Worm (Caenorhabditis elegans) whole organism, late embryonic: ENCODE results near the gene frpr-21.

ENCODE experiments used
- K02D7.2 ChIP-seq: sonication (generic microtip); optimal IDR thresholded peaks from 2 replicates; lab custom pipeline; 2017; ENCODE audit warnings: mild to moderate bottlenecking, missing genetic modification characterization, missing compliant biosample characterization
- T23F11.4 ChIP-seq: fragments of 200-800 bp; sonication (Bioruptor generic); optimal IDR thresholded peaks from 2 replicates; lab custom pipeline; 2018; ENCODE audit warnings: mild to moderate bottlenecking, missing genetic modification characterization, missing compliant biosample characterization
- ahr-1 ChIP-seq: sonication (generic microtip); optimal IDR thresholded peaks from 2 replicates; lab custom pipeline; 2016; ENCODE audit warnings: missing genetic modification characterization, missing compliant biosample characterization
- ceh-19 ChIP-seq: fragments of 200-800 bp; sonication (Bioruptor generic); optimal IDR thresholded peaks from 2 replicates; lab custom pipeline; 2018; ENCODE audit warnings: mild to moderate bottlenecking, missing genetic modification characterization, missing compliant biosample characterization
- ceh-22 ChIP-seq: sonication (generic microtip); optimal IDR thresholded peaks from 2 replicates; lab custom pipeline; 2017; ENCODE audit warnings: missing biosample characterization, missing genetic modification characterization
- ceh-30 ChIP-seq: fragments of 150-350 bp; optimal IDR thresholded peaks from 2 replicates; lab custom pipeline; 2014; ENCODE audit warnings: missing biosample characterization, missing genetic modification characterization
- ceh-31 ChIP-seq: sonication (generic microtip); optimal IDR thresholded peaks from 2 replicates; lab custom pipeline; 2016; ENCODE audit warnings: missing genetic modification characterization, missing compliant biosample characterization
- ceh-45 ChIP-seq: fragments of 200-800 bp; sonication (Bioruptor generic); IDR thresholded peaks from 2 replicates; pipeline ENCODE4 v1.3.6; 2022; ENCODE audit warnings: missing genetic modification reagents, missing genetic modification characterization, missing compliant biosample characterization
- ceh-6 ChIP-seq: fragments of 200-800 bp; sonication (Bioruptor generic); optimal IDR thresholded peaks from 2 replicates; lab custom pipeline; 2018; ENCODE audit warnings: mild to moderate bottlenecking, missing genetic modification characterization, missing compliant biosample characterization
- dve-1 ChIP-seq: sonication (generic microtip); optimal IDR thresholded peaks from 2 replicates; lab custom pipeline; 2017; ENCODE audit warnings: antibody characterized with exemption, mild to moderate bottlenecking, missing genetic modification characterization, missing compliant biosample characterization
- elt-2 ChIP-seq: sonication (generic microtip); optimal IDR thresholded peaks from 2 replicates; lab custom pipeline; 2016; ENCODE audit warnings: missing genetic modification reagents, missing genetic modification characterization, missing compliant biosample characterization
- ets-4 ChIP-seq: sonication (generic microtip); optimal IDR thresholded peaks from 2 replicates; lab custom pipeline; 2016; ENCODE audit warnings: missing genetic modification characterization, missing compliant biosample characterization
- fax-1 ChIP-seq: sonication (generic microtip); optimal IDR thresholded peaks from 2 replicates; lab custom pipeline; 2016; ENCODE audit warnings: missing genotype, missing genetic modification characterization, missing compliant biosample characterization
- gmeb-2 ChIP-seq: sonication (generic microtip); optimal IDR thresholded peaks from 2 replicates; lab custom pipeline; 2016; ENCODE audit warnings: missing genetic modification characterization, inconsistent platforms, missing compliant biosample characterization
- hlh-13 ChIP-seq: fragments of 200-800 bp; sonication (Bioruptor generic); optimal IDR thresholded peaks from 2 replicates; lab custom pipeline; 2018; ENCODE audit warnings: mild to moderate bottlenecking, missing genetic modification characterization, missing compliant biosample characterization
- hlh-15 ChIP-seq: sonication (generic microtip); optimal IDR thresholded peaks from 2 replicates; lab custom pipeline; 2016; ENCODE audit warnings: missing genetic modification characterization, missing compliant biosample characterization
- hlh-30 ChIP-seq: sonication (generic microtip); optimal IDR thresholded peaks from 2 replicates; lab custom pipeline; 2017; ENCODE audit warnings: antibody characterized with exemption, missing genetic modification characterization, missing compliant biosample characterization; ENCODE audit not compliant: insufficient read depth
- lin-11 ChIP-seq: fragments of 200-800 bp; sonication (Bioruptor generic); optimal IDR thresholded peaks from 2 replicates; lab custom pipeline; 2018; ENCODE audit warnings: mild to moderate bottlenecking, missing genetic modification characterization, missing compliant biosample characterization
- nhr-11 ChIP-seq: fragments of 150-350 bp; optimal IDR thresholded peaks from 2 replicates; lab custom pipeline; 2014; ENCODE audit warnings: missing biosample characterization, missing genetic modification characterization
- pag-3 ChIP-seq: sonication (generic microtip); optimal IDR thresholded peaks from 2 replicates; lab custom pipeline; 2016; ENCODE audit warnings: missing compliant biosample characterization, missing genetic modification characterization, borderline replicate concordance
- pat-9 ChIP-seq: fragments of 200-800 bp; sonication (Bioruptor generic); optimal IDR thresholded peaks from 2 replicates; lab custom pipeline; 2018; ENCODE audit warnings: mild to moderate bottlenecking, missing genetic modification characterization, moderate library complexity, missing compliant biosample characterization
- pax-1 ChIP-seq: fragments of 150-350 bp; optimal IDR thresholded peaks from 2 replicates; lab custom pipeline; 2014; ENCODE audit warnings: missing biosample characterization, missing genetic modification characterization
- ref-2 ChIP-seq: sonication (generic microtip); optimal IDR thresholded peaks from 2 replicates; lab custom pipeline; 2016; ENCODE audit warnings: missing genetic modification characterization, missing compliant biosample characterization
- sdc-2 ChIP-seq: sonication (generic microtip); optimal IDR thresholded peaks from 2 replicates; lab custom pipeline; 2016; ENCODE audit warnings: missing genotype, missing genetic modification characterization, missing compliant biosample characterization
- sox-2 ChIP-seq: fragments of 200-800 bp; sonication (Bioruptor generic); IDR thresholded peaks from 2 replicates; pipeline ENCODE4 v1.3.6; 2022; ENCODE audit warnings: missing genetic modification reagents, missing genetic modification characterization, missing compliant biosample characterization
- syd-9 ChIP-seq: sonication (generic microtip); optimal IDR thresholded peaks from 2 replicates; lab custom pipeline; 2016; ENCODE audit warnings: mild to moderate bottlenecking, missing genetic modification characterization, moderate library complexity, missing compliant biosample characterization
- tbx-2 ChIP-seq: sonication (generic microtip); optimal IDR thresholded peaks from 2 replicates; lab custom pipeline; 2016; ENCODE audit warnings: missing genetic modification characterization, missing compliant biosample characterization
- ttx-3 ChIP-seq: sonication (generic microtip); optimal IDR thresholded peaks from 2 replicates; lab custom pipeline; 2016; ENCODE audit warnings: missing genetic modification reagents, missing genetic modification characterization, missing compliant biosample characterization
- unc-3 ChIP-seq, 2 experiments: fragments of 200-800 bp in 1 of 2; sonication (Bioruptor generic) in 1 of 2; sonication (generic microtip) in 1 of 2; conservative IDR thresholded peaks in 1 of 2; optimal IDR thresholded peaks in 1 of 2; 2 replicates each; pipeline versions ENCODE4 v1.3.6 to Lab custom; 2016 to 2022; ENCODE audit warnings: missing compliant biosample characterization in 2 of 2, missing genetic modification characterization in 2 of 2, missing genetic modification reagents in 1 of 2
- unc-55 ChIP-seq: sonication (generic microtip); optimal IDR thresholded peaks from 2 replicates; lab custom pipeline; 2017; ENCODE audit warnings: missing biosample characterization, missing genetic modification reagents, missing genetic modification characterization
- unc-86 ChIP-seq: sonication (generic microtip); optimal IDR thresholded peaks from 2 replicates; lab custom pipeline; 2016; ENCODE audit warnings: missing genetic modification characterization, missing compliant biosample characterization
- zip-5 ChIP-seq: sonication (generic microtip); optimal IDR thresholded peaks from 2 replicates; lab custom pipeline; 2016; ENCODE audit warnings: missing genetic modification characterization, missing compliant biosample characterization
- ztf-16 ChIP-seq: sonication (generic microtip); optimal IDR thresholded peaks from 2 replicates; lab custom pipeline; 2017; ENCODE audit warnings: missing genetic modification characterization, missing compliant biosample characterization

frpr-21 gene

ce11 chrII:10390854-10391253 is 31.0 kb downstream of the frpr-21 start, which contains the start of the genes T09F3.2 and T09F3.7:
TSS of gene T09F3.2 (plus strand) at chrII:10391154.
TSS of gene T09F3.7 (plus strand) at chrII:10391168.
- TF ChIP-seq ttx-3 (tag; lab: Kevin White, UChicago) = no peak
- TF ChIP-seq nhr-11 (tag; lab: Kevin White, UChicago) = no peak
- TF ChIP-seq ceh-30 (tag; lab: Kevin White, UChicago) = no peak
- TF ChIP-seq pag-3 (tag; lab: Kevin White, UChicago) = no peak
- no peak for TF ChIP-seq pat-9 (tag; lab: Kevin White, UChicago)
- no peak for TF ChIP-seq K02D7.2 (tag; lab: Kevin White, UChicago)
- TF ChIP-seq T23F11.4 (GFP tag; lab: Kevin White, UChicago) = no peak
- no peak for TF ChIP-seq ceh-45
- TF ChIP-seq sdc-2 (tag; lab: Kevin White, UChicago) = no peak
- TF ChIP-seq hlh-30 (tag; lab: Kevin White, UChicago) = no peak
- no peak for TF ChIP-seq ceh-31 (tag; lab: Kevin White, UChicago)
- TF ChIP-seq sox-2 (GFP tag; lab: Robert Waterston, UW) = no peak
- TF ChIP-seq unc-3 (GFP tag; conservative IDR thresholded peaks at IDR 0.05; lab: Robert Waterston, UW) = no peak
- TF ChIP-seq unc-3 (tag; optimal IDR thresholded peaks at IDR 0.05; lab: Kevin White, UChicago) = no peak
- no peak for TF ChIP-seq zip-5 (tag; lab: Kevin White, UChicago)
- no peak for TF ChIP-seq dve-1 (tag; lab: Kevin White, UChicago)
- no peak for TF ChIP-seq hlh-15
- TF ChIP-seq pax-1 (tag; lab: Kevin White, UChicago) = no peak

DNA sequence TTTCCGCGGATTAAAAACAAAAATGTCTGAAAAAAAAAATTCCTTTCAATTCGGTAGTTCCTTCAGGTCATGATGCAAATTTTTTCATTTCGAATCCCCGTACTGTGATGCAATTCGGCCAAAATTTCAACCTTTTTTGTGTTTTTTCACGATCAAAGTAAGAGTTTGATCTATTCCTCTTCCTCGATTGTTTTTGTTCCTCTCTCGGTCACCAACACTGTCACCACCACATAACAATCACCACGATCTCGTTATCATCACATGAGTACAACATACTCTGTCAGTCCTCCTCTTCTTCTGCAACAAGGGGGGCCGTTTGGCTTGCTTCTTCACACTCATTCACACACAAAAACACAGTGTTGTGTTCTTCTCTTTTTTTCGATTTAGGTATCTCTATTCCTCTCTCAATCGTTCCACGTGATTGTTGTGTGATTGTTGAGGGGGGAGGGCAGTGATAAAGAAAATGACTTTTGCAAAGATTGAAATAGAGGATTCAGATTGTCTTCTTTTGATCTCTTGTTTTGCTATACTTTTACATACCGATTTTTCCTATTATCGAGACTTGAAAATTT is 31.5 kb downstream of the frpr-21 start:
- TF ChIP-seq ref-2 (tag; lab: Kevin White, UChicago) (no peak), syd-9 (tag; lab: Kevin White, UChicago) (no peak), elt-2 (tag; lab: Kevin White, UChicago) (peak; percentile 1), unc-86 (tag; lab: Kevin White, UChicago) (no peak), ceh-6 (no peak), ets-4 (tag; lab: Kevin White, UChicago) (no peak)

DNA sequence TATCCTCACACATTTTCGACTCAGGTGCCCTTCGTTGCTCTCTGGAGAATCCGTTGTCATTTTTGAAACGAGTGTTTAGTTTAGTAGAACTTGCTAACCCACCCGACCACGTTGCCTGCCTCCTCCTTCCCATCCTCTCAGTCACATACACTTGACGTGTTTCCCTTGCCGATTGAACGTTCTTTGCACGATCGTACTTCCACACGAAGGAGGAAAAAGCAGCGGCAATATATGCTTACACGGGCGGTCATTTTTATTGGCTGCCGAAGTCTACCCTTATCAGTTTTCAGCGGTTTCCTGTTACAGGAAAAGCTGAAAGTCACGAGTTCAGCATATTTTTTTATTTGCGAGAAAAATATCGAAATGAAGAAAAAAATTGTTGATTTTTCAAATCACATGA is 32.1 kb downstream of the frpr-21 start:
- TF ChIP-seq ttx-3 (tag; lab: Kevin White, UChicago) (no peak), tbx-2 (tag; lab: Kevin White, UChicago) (peak; percentile 9)
- TF ChIP-seq, all 69 proteins: peak for 1

DNA sequence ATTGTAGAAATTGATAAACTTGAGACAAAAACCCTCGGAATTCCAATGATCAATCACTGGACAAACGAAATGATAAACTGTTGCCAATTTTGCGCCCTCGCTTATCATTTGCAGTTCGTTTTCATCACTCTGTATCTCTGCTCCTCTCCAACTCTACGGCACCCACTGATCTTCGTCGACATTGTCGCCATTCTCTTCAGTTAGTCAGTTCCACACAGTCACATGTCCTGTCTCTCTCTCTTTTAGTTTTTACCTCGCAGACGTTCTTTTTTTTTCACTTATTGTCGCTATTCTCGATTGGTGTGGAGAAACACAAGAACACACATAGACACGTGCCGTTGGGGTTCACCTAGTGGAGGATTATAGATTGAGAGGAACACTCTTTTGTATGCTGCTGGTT is 32.8 kb downstream of the frpr-21 start:
- TF ChIP-seq fax-1 (no peak), ceh-19 (GFP tag; lab: Kevin White, UChicago) (no peak), pat-9 (tag; lab: Kevin White, UChicago) (no peak), lin-11 (tag; lab: Kevin White, UChicago) (no peak), hlh-13 (GFP tag; lab: Kevin White, UChicago) (no peak), ztf-16 (tag; lab: Kevin White, UChicago) (no peak), unc-3 (GFP tag; conservative IDR thresholded peaks at IDR 0.05; lab: Robert Waterston, UW) (no peak), unc-3 (tag; optimal IDR thresholded peaks at IDR 0.05; lab: Kevin White, UChicago) (no peak), elt-2 (tag; lab: Kevin White, UChicago) (peak; percentile 37), unc-55 (no peak), gmeb-2 (tag; lab: Kevin White, UChicago) (no peak), ahr-1 (no peak), ceh-22 (tag; lab: Kevin White, UChicago) (no peak), hlh-30 (tag; lab: Kevin White, UChicago) (peak; percentile 52)
- TF ChIP-seq, all 69 proteins: peak for 2
